Worm (Caenorhabditis elegans): ENCODE results near the gene ugt-46.

The ugt-46 gene

DNA sequence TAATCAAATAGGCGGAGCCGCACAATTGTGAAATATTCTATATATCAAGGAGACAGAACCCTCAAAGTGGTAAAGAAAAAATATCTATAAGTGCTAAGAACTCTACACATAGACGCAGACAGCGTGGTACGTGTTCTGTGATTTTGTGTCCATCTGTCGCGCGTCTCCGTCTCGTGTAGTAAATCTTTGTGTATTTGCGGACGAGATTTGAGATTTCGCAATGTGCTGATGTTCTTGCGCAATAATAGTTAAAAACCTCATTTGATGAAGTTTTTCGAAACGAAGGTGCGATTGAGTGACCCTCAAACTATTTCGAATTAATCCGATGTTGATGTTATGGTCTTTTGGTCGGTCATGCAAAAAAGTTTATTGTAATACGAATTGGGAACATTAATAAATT lies 43.2 kb upstream of the ugt-46 start (continued):
- peak in 1 of 2 experiments; percentile 77 for TF ChIP-seq mdl-1 (tag; optimal IDR thresholded peaks at IDR 0.05)

DNA sequence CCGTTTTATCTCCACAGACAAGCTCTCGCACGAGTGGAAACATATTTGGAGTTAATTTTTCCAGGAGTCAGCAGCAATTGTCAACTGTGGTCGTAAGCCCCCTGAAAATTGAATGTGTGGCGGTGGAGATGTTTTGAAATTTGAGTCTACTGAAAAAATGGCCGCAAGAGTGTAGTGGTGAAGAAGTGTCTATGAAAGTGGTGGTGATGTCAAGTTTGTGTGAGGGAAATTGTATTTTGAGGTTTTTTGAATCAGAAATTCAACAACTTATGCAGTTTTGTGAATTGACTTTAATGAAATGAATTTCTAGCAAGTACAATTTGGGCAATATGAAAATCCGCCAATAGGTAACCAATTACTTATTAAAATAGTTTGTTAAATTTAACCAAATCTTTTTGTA lies 42.5 kb upstream of the ugt-46 start, which contains the start of gene mrp-2:
TSS of gene mrp-2 (minus strand) at position 101 of the 400 bp plus-strand sequence.
- TF ChIP-seq aha-1 (tag; optimal IDR thresholded peaks at IDR 0.05) (no peak), efl-1 (optimal IDR thresholded peaks at IDR 0.05) (no peak), efl-1 (GFP tag; optimal IDR thresholded peaks at IDR 0.05 in 1 of 2) (peak in 1 of 2 experiments; percentile 53)

DNA sequence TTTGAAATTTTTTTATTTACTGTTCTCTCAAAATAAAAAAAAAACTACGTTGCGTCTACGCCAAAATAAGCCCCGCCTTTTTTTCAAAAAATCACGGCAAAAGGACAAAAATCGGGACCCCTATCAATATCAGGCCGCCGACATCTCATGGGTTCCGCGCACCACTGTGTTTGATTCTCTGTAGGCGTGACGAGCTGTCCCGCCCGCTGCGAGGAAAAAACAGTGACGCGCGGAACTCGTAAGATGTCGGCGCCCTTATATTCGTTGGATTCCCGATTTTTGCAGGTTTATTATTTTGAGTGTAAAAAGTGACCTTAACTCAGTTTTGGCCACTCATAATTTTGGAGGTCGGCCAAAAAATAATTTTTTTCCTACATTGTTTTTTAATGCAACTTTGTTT lies 41.3 kb upstream of the ugt-46 start:
- TF ChIP-seq snpc-4 (tag; optimal IDR thresholded peaks at IDR 0.05) (peak; percentile 42), zip-4 (GFP tag; optimal IDR thresholded peaks at IDR 0.05) (no peak)

ce11 chrX:557857-558256 lies 27.8 kb upstream of the ugt-46 start, which contains the start of gene nas-38:
TSS of gene nas-38 (plus strand) at chrX:558157.
- TF ChIP-seq mep-1 (tag; optimal IDR thresholded peaks at IDR 0.05): no peak
- TF ChIP-seq mab-9 (GFP tag; IDR thresholded peaks at IDR 0.05): no peak
- TF ChIP-seq lin-14 (GFP tag; optimal IDR thresholded peaks at IDR 0.05): no peak
- no peak for TF ChIP-seq pax-3 (tag; optimal IDR thresholded peaks at IDR 0.05)
- no peak for TF ChIP-seq lin-13 (GFP tag; optimal IDR thresholded peaks at IDR 0.05)
- TF ChIP-seq lsy-2 (tag; optimal IDR thresholded peaks at IDR 0.05): no peak
- TF ChIP-seq ets-5 (GFP tag; IDR thresholded peaks at IDR 0.05): no peak
- TF ChIP-seq nhr-19 (GFP tag; conservative IDR thresholded peaks at IDR 0.05): no peak
- TF ChIP-seq ama-1 (optimal IDR thresholded peaks at IDR 0.05): no peak
- TF ChIP-seq lin-15B (tag; optimal IDR thresholded peaks at IDR 0.05): no peak
- TF ChIP-seq nhr-11 (tag; optimal IDR thresholded peaks at IDR 0.05): no peak
- TF ChIP-seq fkh-4 (tag; optimal IDR thresholded peaks at IDR 0.05; ENCODE audit: borderline replicate concordance): no peak
- no peak for TF ChIP-seq lin-35 (GFP tag; optimal IDR thresholded peaks at IDR 0.05)
- no peak for TF ChIP-seq ceh-82 (tag; optimal IDR thresholded peaks at IDR 0.05)
- no peak for TF ChIP-seq snpc-4 (tag; optimal IDR thresholded peaks at IDR 0.05)

- TF ChIP-seq hpl-2 (GFP tag; optimal IDR thresholded peaks at IDR 0.05) (no peak), lir-3 (tag; optimal IDR thresholded peaks at IDR 0.05; ENCODE audit: poor library complexity) (no peak), egl-13 (tag; optimal IDR thresholded peaks at IDR 0.05) (no peak), nhr-85 (tag) (no peak), ztf-4 (tag; optimal IDR thresholded peaks at IDR 0.05) (no peak), C04F5.9 (tag; optimal IDR thresholded peaks at IDR 0.05) (no peak), ceh-63 (GFP tag; optimal IDR thresholded peaks at IDR 0.05) (no peak), nhr-20 (tag; optimal IDR thresholded peaks at IDR 0.05) (no peak), nhr-28 (tag; optimal IDR thresholded peaks at IDR 0.05) (no peak), ceh-90 (tag; optimal IDR thresholded peaks at IDR 0.05) (no peak), pqm-1 (tag; optimal IDR thresholded peaks at IDR 0.05) (no peak), lin-14 (GFP tag; optimal IDR thresholded peaks at IDR 0.05) (no peak), ama-1 (optimal IDR thresholded peaks at IDR 0.05) (no peak), tbx-2 (tag; optimal IDR thresholded peaks at IDR 0.05) (no peak)
Measured at ce11 chrX:557195-557594, 27.1 kb upstream of the ugt-46 start, which contains the start of gene hlh-19. TSS of gene hlh-19 (minus strand) at chrX:557295.

DNA sequence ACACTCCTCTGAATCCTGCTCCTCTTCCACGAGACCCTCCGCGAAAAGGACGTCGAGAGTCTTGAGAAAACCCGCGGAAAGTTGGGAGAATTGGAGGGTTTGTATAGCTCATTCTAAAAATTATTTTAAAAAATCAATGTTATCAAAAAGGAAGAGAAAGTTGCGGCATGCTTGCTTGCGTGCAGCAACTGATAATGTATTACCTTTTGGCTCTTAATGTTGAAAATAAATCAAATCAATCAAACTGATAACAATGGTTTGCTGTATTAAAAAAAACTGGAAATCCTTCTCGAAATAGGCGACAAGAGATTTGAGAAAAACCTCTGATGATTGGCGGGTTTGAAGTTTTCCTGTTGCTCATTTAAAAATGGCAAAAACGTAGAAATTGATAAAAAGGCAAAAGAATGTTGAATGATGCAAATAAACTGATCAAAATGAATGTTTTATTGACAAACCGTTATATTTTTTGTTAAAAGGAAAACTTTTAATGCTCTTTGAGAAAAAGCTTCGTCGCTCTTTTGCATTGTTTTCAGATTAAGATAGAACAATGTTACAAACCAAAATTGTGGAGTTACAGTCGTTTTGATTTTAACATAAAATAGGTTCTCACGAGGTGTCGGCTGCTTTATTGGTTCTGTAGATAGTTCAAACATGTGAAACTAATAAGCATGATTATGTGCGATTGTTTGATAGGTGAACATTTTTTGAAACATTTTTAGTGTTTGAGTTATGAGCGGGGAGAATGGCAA lies 25.1 kb upstream of the ugt-46 start:
- TF ChIP-seq grh-1 (GFP tag; IDR thresholded peaks at IDR 0.05) (no peak), C34B4.2 (tag; optimal IDR thresholded peaks at IDR 0.05) (no peak), nhr-20 (tag; optimal IDR thresholded peaks at IDR 0.05) (no peak), ceh-8 (GFP tag; optimal IDR thresholded peaks at IDR 0.05) (no peak), lin-35 (GFP tag; optimal IDR thresholded peaks at IDR 0.05) (no peak), snu-23 (GFP tag; optimal IDR thresholded peaks at IDR 0.05) (no peak), nhr-90 (tag; optimal IDR thresholded peaks at IDR 0.05; ENCODE audit: poor library complexity) (no peak), egl-27 (tag; optimal IDR thresholded peaks at IDR 0.05) (no peak), elt-2 (tag; optimal IDR thresholded peaks at IDR 0.05) (peak; percentile 66)
